Fruit fly (Drosophila melanogaster) whole organism, wandering third instar larva: Measurements from ENCODE around the gene CG46399.

Experiments used
- Abd-B ChIP-seq: fragments of >200 bp; optimal IDR thresholded peaks from 2 replicates; lab custom pipeline; 2017; ENCODE audit warnings: missing biosample characterization, missing genetic modification characterization
- CG32264 ChIP-seq: fragments of 200-800 bp; sonication (Bioruptor generic); optimal IDR thresholded peaks from 2 replicates; lab custom pipeline; 2016; ENCODE audit warnings: missing biosample characterization, missing genetic modification characterization
- CG9705 ChIP-seq: fragments of 200-800 bp; sonication (Bioruptor generic); optimal IDR thresholded peaks from 2 replicates; lab custom pipeline; 2018; ENCODE audit warnings: missing biosample characterization, mild to moderate bottlenecking, missing genetic modification characterization
- Dfd ChIP-seq: fragments of >200 bp; optimal IDR thresholded peaks from 2 replicates; lab custom pipeline; 2017; ENCODE audit warnings: missing biosample characterization, missing genetic modification characterization
- Dif ChIP-seq: fragments of 200-275, 200-300 bp; sonication (Bioruptor generic); optimal IDR thresholded peaks from 2 replicates; lab custom pipeline; 2018; ENCODE audit warnings: missing biosample characterization, missing genetic modification characterization; ENCODE audit not compliant: partially characterized antibody
- HLH106 ChIP-seq: fragments of 200-800 bp; optimal IDR thresholded peaks from 3 replicates; lab custom pipeline; 2019; ENCODE audit warnings: missing biosample characterization, mild to moderate bottlenecking, missing genetic modification characterization, moderate library complexity
- Hnf4 ChIP-seq: fragments of 200-800 bp; sonication (Bioruptor generic); optimal IDR thresholded peaks from 2 replicates; lab custom pipeline; 2016; ENCODE audit warnings: missing biosample characterization, mild to moderate bottlenecking, missing genetic modification characterization
- Hr78 ChIP-seq: fragments of >200 bp; optimal IDR thresholded peaks from 2 replicates; lab custom pipeline; 2017; ENCODE audit warnings: missing biosample characterization, missing genetic modification characterization
- Hr83 ChIP-seq: fragments of 200-300 bp; sonication (Bioruptor generic); optimal IDR thresholded peaks from 2 replicates; lab custom pipeline; 2016; ENCODE audit warnings: missing biosample characterization, mild to moderate bottlenecking, missing genetic modification characterization, moderate library complexity; ENCODE audit not compliant: poor library complexity, severe bottlenecking
- Jra ChIP-seq: sonication (Bioruptor generic); optimal IDR thresholded peaks from 2 replicates; lab custom pipeline; 2016; ENCODE audit warnings: missing biosample characterization, missing genetic modification characterization
- N ChIP-seq: fragments of >200 bp; optimal IDR thresholded peaks from 2 replicates; lab custom pipeline; 2018; ENCODE audit warnings: missing biosample characterization, missing external identifiers, missing genetic modification characterization
- OdsH ChIP-seq: fragments of 200-800 bp; sonication (Bioruptor generic); optimal IDR thresholded peaks from 2 replicates; lab custom pipeline; 2016; ENCODE audit warnings: missing biosample characterization, mild to moderate bottlenecking, missing genetic modification characterization
- Rel ChIP-seq, 2 experiments: fragments of 200-800 bp; sonication (Bioruptor generic) in 1 of 2; optimal IDR thresholded peaks; 2 replicates in 1 of 2; 3 replicates in 1 of 2; lab custom pipeline; 2016 to 2019; ENCODE audit warnings: mild to moderate bottlenecking in 2 of 2, missing biosample characterization in 2 of 2, missing genetic modification characterization in 2 of 2, moderate library complexity in 1 of 2
- Vsx2 ChIP-seq: fragments of 200-300, 225-300 bp; sonication (Bioruptor generic); optimal IDR thresholded peaks from 2 replicates; lab custom pipeline; 2018; ENCODE audit warnings: missing biosample characterization, missing genetic modification characterization; ENCODE audit not compliant: partially characterized antibody
- br ChIP-seq: fragments of 200-800 bp; sonication (Bioruptor generic); optimal IDR thresholded peaks from 2 replicates; lab custom pipeline; 2016; ENCODE audit warnings: missing biosample characterization, missing genetic modification characterization
- brk ChIP-seq: fragments of 200-800 bp; sonication (Bioruptor generic); optimal IDR thresholded peaks from 2 replicates; lab custom pipeline; 2016; ENCODE audit warnings: missing biosample characterization, mild to moderate bottlenecking, missing genetic modification characterization
- dl ChIP-seq, 2 experiments: fragments of 175-275, 200-275 bp in 1 of 2; fragments of 200-275 bp in 1 of 2; sonication (Bioruptor generic); optimal IDR thresholded peaks; lab custom pipeline; 2018; ENCODE audit warnings: mild to moderate bottlenecking in 2 of 2, missing biosample characterization in 2 of 2, missing genetic modification characterization in 2 of 2, moderate library complexity in 2 of 2; ENCODE audit not compliant: partially characterized antibody in 2 of 2, insufficient read depth in 1 of 2
- dmrt93B ChIP-seq: fragments of 200-800 bp; sonication (Bioruptor generic); optimal IDR thresholded peaks from 2 replicates; lab custom pipeline; 2018; ENCODE audit warnings: missing biosample characterization, mild to moderate bottlenecking, missing genetic modification characterization
- dsf ChIP-seq: sonication (Bioruptor generic); optimal IDR thresholded peaks from 2 replicates; lab custom pipeline; 2016; ENCODE audit warnings: missing biosample characterization, missing genetic modification characterization, borderline replicate concordance
- ey ChIP-seq: fragments of 200-800 bp; sonication (Bioruptor generic); optimal IDR thresholded peaks from 2 replicates; lab custom pipeline; 2016; ENCODE audit warnings: missing biosample characterization, missing genetic modification characterization
- foxo ChIP-seq, 2 experiments: fragments of 200-800 bp; sonication (Bioruptor generic); optimal IDR thresholded peaks; 2 replicates in 1 of 2; 3 replicates in 1 of 2; lab custom pipeline; 2016 to 2017; ENCODE audit warnings: missing biosample characterization in 2 of 2, missing genetic modification characterization in 2 of 2
- fru ChIP-seq: fragments of 200-800 bp; sonication (Bioruptor generic); optimal IDR thresholded peaks from 3 replicates; lab custom pipeline; 2016; ENCODE audit warnings: missing biosample characterization, mild to moderate bottlenecking, missing genetic modification characterization
- h ChIP-seq: fragments of 200-800 bp; sonication (Bioruptor generic); optimal IDR thresholded peaks from 3 replicates; lab custom pipeline; 2016; ENCODE audit warnings: missing biosample characterization, mild to moderate bottlenecking, missing genetic modification characterization
- jim ChIP-seq: fragments of 175-275, 200-325 bp; sonication (Bioruptor generic); optimal IDR thresholded peaks from 2 replicates; lab custom pipeline; 2016; ENCODE audit warnings: missing biosample characterization, mild to moderate bottlenecking, missing genetic modification characterization
- lola ChIP-seq: fragments of >200 bp; optimal IDR thresholded peaks from 2 replicates; lab custom pipeline; 2017; ENCODE audit warnings: missing biosample characterization, missing genetic modification characterization
- pan ChIP-seq: fragments of >200 bp; optimal IDR thresholded peaks from 2 replicates; lab custom pipeline; 2017
- psq ChIP-seq: fragments of 200-800 bp; sonication (Bioruptor generic); optimal IDR thresholded peaks from 3 replicates; lab custom pipeline; 2017; ENCODE audit warnings: missing biosample characterization, mild to moderate bottlenecking, missing genetic modification characterization, moderate library complexity
- rgr ChIP-seq: fragments of 200-800 bp; sonication (Bioruptor generic); optimal IDR thresholded peaks from 3 replicates; lab custom pipeline; 2016; ENCODE audit warnings: missing biosample characterization, mild to moderate bottlenecking, missing genetic modification characterization
- sage ChIP-seq: fragments of 200-800 bp; sonication (Bioruptor generic); optimal IDR thresholded peaks from 2 replicates; lab custom pipeline; 2016; ENCODE audit warnings: missing biosample characterization, mild to moderate bottlenecking, missing genetic modification characterization
- sv ChIP-seq: fragments of 200-800 bp; sonication (Bioruptor generic); optimal IDR thresholded peaks from 3 replicates; lab custom pipeline; 2016; ENCODE audit warnings: missing biosample characterization, missing genetic modification characterization
- tai ChIP-seq: sonication (Bioruptor generic); optimal IDR thresholded peaks from 2 replicates; lab custom pipeline; 2016; ENCODE audit warnings: missing biosample characterization, missing genetic modification characterization
- usp ChIP-seq: fragments of >200 bp; optimal IDR thresholded peaks from 2 replicates; lab custom pipeline; 2017; ENCODE audit warnings: missing biosample characterization, missing genetic modification characterization
- woc ChIP-seq: sonication (Bioruptor generic); optimal IDR thresholded peaks from 2 replicates; lab custom pipeline; 2016; ENCODE audit warnings: missing biosample characterization, mild to moderate bottlenecking, missing genetic modification characterization

CG46399 gene

dm6 chrX:14848755-14849354 lies 10.2 kb upstream of the CG46399 start, which contains the start of gene CG9522 (continued):
- TF ChIP-seq Abd-B: no peak
- TF ChIP-seq Vsx2 (GFP tag; lab: Kevin White, UChicago): no peak
- TF ChIP-seq dmrt93B (GFP tag; lab: Kevin White, UChicago): peak; percentile 18
- peak; percentile 2 for TF ChIP-seq sage (GFP tag; lab: Kevin White, UChicago)

dm6 chrX:14850069-14850468 lies 9.0 kb upstream of the CG46399 start:
- TF ChIP-seq Jra: no peak
- no peak for TF ChIP-seq dmrt93B (GFP tag; lab: Kevin White, UChicago)
- TF ChIP-seq dsf (GFP tag; lab: Kevin White, UChicago): no peak
- TF ChIP-seq woc (GFP tag; lab: Kevin White, UChicago): no peak
- no peak for TF ChIP-seq ey (GFP tag; lab: Kevin White, UChicago)
- no peak for TF ChIP-seq Hr78 (GFP tag; lab: Kevin White, UChicago)
- TF ChIP-seq Hr83 (GFP tag; lab: Kevin White, UChicago): no peak
- TF ChIP-seq N (GFP tag; lab: Kevin White, UChicago): no peak
- TF ChIP-seq foxo (GFP tag; optimal IDR thresholded peaks at IDR 0.05; lab: Kevin White, UChicago): no peak
- no peak for TF ChIP-seq OdsH (GFP tag; lab: Kevin White, UChicago)
- TF ChIP-seq, all 38 proteins: peak for 0

dm6 chrX:14853153-14853672 lies 5.8 kb upstream of the CG46399 start, which contains the start of gene CG9521:
Gene CG9521, minus strand, starts transcription at chrX:14853269.
- TF ChIP-seq Hr83 (GFP tag; lab: Kevin White, UChicago) (no peak), HLH106 (tag; lab: Kevin White, UChicago) (no peak), psq (GFP tag; lab: Kevin White, UChicago) (no peak), Vsx2 (GFP tag; lab: Kevin White, UChicago) (no peak), Dif (GFP tag; lab: Kevin White, UChicago) (no peak), h (GFP tag; lab: Kevin White, UChicago) (no peak), Hr78 (GFP tag; lab: Kevin White, UChicago) (no peak), Hnf4 (GFP tag; lab: Kevin White, UChicago) (no peak), N (GFP tag; lab: Kevin White, UChicago) (no peak), CG32264 (GFP tag; lab: Kevin White, UChicago) (no peak), sage (GFP tag; lab: Kevin White, UChicago) (no peak), woc (GFP tag; lab: Kevin White, UChicago) (no peak), pan (lab: Kevin White, UChicago) (no peak), rgr (GFP tag; lab: Kevin White, UChicago) (no peak), brk (GFP tag; lab: Kevin White, UChicago) (no peak), Abd-B (no peak)

DNA sequence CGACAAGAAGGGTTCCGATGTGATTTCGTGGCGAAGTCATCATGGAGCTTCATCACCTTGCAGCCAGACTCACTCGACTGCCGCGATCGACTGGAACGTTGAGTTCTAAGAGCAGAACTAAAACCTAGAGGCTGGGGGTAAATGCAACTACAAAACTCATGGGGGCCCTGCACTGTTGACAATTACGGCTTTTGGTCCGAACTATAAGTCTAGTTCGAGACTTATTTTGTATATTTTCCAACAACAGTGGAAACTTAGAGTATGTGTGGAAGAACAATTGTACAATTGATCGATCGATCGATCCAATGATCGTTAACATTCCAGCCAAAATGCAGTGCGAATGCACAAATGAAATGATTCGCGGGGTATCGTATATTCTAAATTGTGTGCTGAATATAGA lies 2.8 kb upstream of the CG46399 start, which contains the start of gene CG9519:
CG9519 (minus strand) TSS at position 101 of the 400 bp plus-strand sequence.
- TF ChIP-seq dsf (GFP tag; lab: Kevin White, UChicago): no peak
- no peak for TF ChIP-seq sv (GFP tag; lab: Kevin White, UChicago)
- no peak for TF ChIP-seq Hr78 (GFP tag; lab: Kevin White, UChicago)
- no peak for TF ChIP-seq lola (GFP tag; lab: Kevin White, UChicago)
- no peak for TF ChIP-seq Dif (GFP tag; lab: Kevin White, UChicago)

dm6 chrX:14857883-14858282 lies 1.2 kb upstream of the CG46399 start:
- no peak for TF ChIP-seq usp
- TF ChIP-seq psq (GFP tag; lab: Kevin White, UChicago): no peak
- no peak for TF ChIP-seq h (GFP tag; lab: Kevin White, UChicago)
- no peak for TF ChIP-seq dl (GFP tag; optimal IDR thresholded peaks at IDR 0.05; lab: Kevin White, UChicago; ENCODE audit: insufficient read depth in 1 of 2, partially characterized antibody in 2 of 2)
- no peak for TF ChIP-seq CG32264 (GFP tag; lab: Kevin White, UChicago)
- TF ChIP-seq CG9705 (GFP tag; lab: Kevin White, UChicago): no peak
- no peak for TF ChIP-seq ey (GFP tag; lab: Kevin White, UChicago)
- TF ChIP-seq Dif (GFP tag; lab: Kevin White, UChicago): no peak
- no peak for TF ChIP-seq Abd-B
- TF ChIP-seq brk (GFP tag; lab: Kevin White, UChicago): no peak
- no peak for TF ChIP-seq jim (GFP tag; lab: Kevin White, UChicago)
- TF ChIP-seq br: no peak
- no peak for TF ChIP-seq fru (GFP tag; lab: Kevin White, UChicago)
- no peak for TF ChIP-seq Jra
- no peak for TF ChIP-seq N (GFP tag; lab: Kevin White, UChicago)
- TF ChIP-seq Rel (GFP tag; optimal IDR thresholded peaks at IDR 0.05; lab: Kevin White, UChicago): no peak
- no peak for TF ChIP-seq Rel (tag; optimal IDR thresholded peaks at IDR 0.05; lab: Kevin White, UChicago)
- TF ChIP-seq sv (GFP tag; lab: Kevin White, UChicago): no peak
- no peak for TF ChIP-seq tai (GFP tag; lab: Kevin White, UChicago)
- TF ChIP-seq Dfd (GFP tag; lab: Kevin White, UChicago): no peak
